Worm (Caenorhabditis elegans) whole organism, late embryonic: ENCODE results near the gene M03C11.9.
"Not testable (repeated sequence)": the region's sequence is repeated elsewhere in the genome, so short reads cannot be mapped to it uniquely, and the experiment has no call there.

Experiments
- C08G9.2 ChIP-seq: sonication (generic microtip); optimal IDR thresholded peaks from 2 replicates; lab custom pipeline; 2016; ENCODE audit warnings: mild to moderate bottlenecking, missing genetic modification characterization, moderate library complexity, missing compliant biosample characterization
- F13H6.1 ChIP-seq: sonication (generic microtip); optimal IDR thresholded peaks from 2 replicates; lab custom pipeline; 2016; ENCODE audit warnings: missing genetic modification characterization, missing compliant biosample characterization
- K09A11.1 ChIP-seq: sonication (generic microtip); optimal IDR thresholded peaks from 2 replicates; lab custom pipeline; 2017; ENCODE audit warnings: antibody characterized with exemption, mild to moderate bottlenecking, missing genetic modification characterization, missing compliant biosample characterization; ENCODE audit not compliant: insufficient read depth
- T23F11.4 ChIP-seq: fragments of 200-800 bp; sonication (Bioruptor generic); optimal IDR thresholded peaks from 2 replicates; lab custom pipeline; 2018; ENCODE audit warnings: mild to moderate bottlenecking, missing genetic modification characterization, missing compliant biosample characterization
- Y22D7AL.16 ChIP-seq: sonication (generic microtip); optimal IDR thresholded peaks from 2 replicates; lab custom pipeline; 2016; ENCODE audit warnings: missing genetic modification characterization, missing compliant biosample characterization
- ceh-14 ChIP-seq: sonication (generic microtip); optimal IDR thresholded peaks from 2 replicates; lab custom pipeline; 2016; ENCODE audit warnings: missing genotype, missing genetic modification characterization, missing compliant biosample characterization
- ceh-18 ChIP-seq: sonication (generic microtip); optimal IDR thresholded peaks from 2 replicates; lab custom pipeline; 2016; ENCODE audit warnings: missing genetic modification characterization, missing compliant biosample characterization
- ceh-22 ChIP-seq: sonication (generic microtip); optimal IDR thresholded peaks from 2 replicates; lab custom pipeline; 2017; ENCODE audit warnings: missing biosample characterization, missing genetic modification characterization
- ceh-30 ChIP-seq: fragments of 150-350 bp; optimal IDR thresholded peaks from 2 replicates; lab custom pipeline; 2014; ENCODE audit warnings: missing biosample characterization, missing genetic modification characterization
- ceh-31 ChIP-seq: sonication (generic microtip); optimal IDR thresholded peaks from 2 replicates; lab custom pipeline; 2016; ENCODE audit warnings: missing genetic modification characterization, missing compliant biosample characterization
- ceh-34 ChIP-seq: sonication (generic microtip); optimal IDR thresholded peaks from 2 replicates; lab custom pipeline; 2016; ENCODE audit warnings: mild to moderate bottlenecking, missing genetic modification characterization, missing compliant biosample characterization
- ceh-48 ChIP-seq: sonication (generic microtip); optimal IDR thresholded peaks from 2 replicates; lab custom pipeline; 2016; ENCODE audit warnings: missing genetic modification characterization, inconsistent platforms, missing compliant biosample characterization
- ceh-6 ChIP-seq: fragments of 200-800 bp; sonication (Bioruptor generic); optimal IDR thresholded peaks from 2 replicates; lab custom pipeline; 2018; ENCODE audit warnings: mild to moderate bottlenecking, missing genetic modification characterization, missing compliant biosample characterization
- che-1 ChIP-seq: sonication (generic microtip); optimal IDR thresholded peaks from 2 replicates; lab custom pipeline; 2016; ENCODE audit warnings: mild to moderate bottlenecking, missing genetic modification characterization, missing compliant biosample characterization
- dve-1 ChIP-seq: sonication (generic microtip); optimal IDR thresholded peaks from 2 replicates; lab custom pipeline; 2017; ENCODE audit warnings: antibody characterized with exemption, mild to moderate bottlenecking, missing genetic modification characterization, missing compliant biosample characterization
- elt-2 ChIP-seq: sonication (generic microtip); optimal IDR thresholded peaks from 2 replicates; lab custom pipeline; 2016; ENCODE audit warnings: missing genetic modification reagents, missing genetic modification characterization, missing compliant biosample characterization
- elt-4 ChIP-seq: sonication (generic microtip); optimal IDR thresholded peaks from 2 replicates; lab custom pipeline; 2016; ENCODE audit warnings: missing genetic modification characterization, missing compliant biosample characterization
- fax-1 ChIP-seq: sonication (generic microtip); optimal IDR thresholded peaks from 2 replicates; lab custom pipeline; 2016; ENCODE audit warnings: missing genotype, missing genetic modification characterization, missing compliant biosample characterization
- gmeb-2 ChIP-seq: sonication (generic microtip); optimal IDR thresholded peaks from 2 replicates; lab custom pipeline; 2016; ENCODE audit warnings: missing genetic modification characterization, inconsistent platforms, missing compliant biosample characterization
- hlh-13 ChIP-seq: fragments of 200-800 bp; sonication (Bioruptor generic); optimal IDR thresholded peaks from 2 replicates; lab custom pipeline; 2018; ENCODE audit warnings: mild to moderate bottlenecking, missing genetic modification characterization, missing compliant biosample characterization
- hlh-15 ChIP-seq: sonication (generic microtip); optimal IDR thresholded peaks from 2 replicates; lab custom pipeline; 2016; ENCODE audit warnings: missing genetic modification characterization, missing compliant biosample characterization
- hlh-30 ChIP-seq: sonication (generic microtip); optimal IDR thresholded peaks from 2 replicates; lab custom pipeline; 2017; ENCODE audit warnings: antibody characterized with exemption, missing genetic modification characterization, missing compliant biosample characterization; ENCODE audit not compliant: insufficient read depth
- hlh-6 ChIP-seq: sonication (generic microtip); optimal IDR thresholded peaks from 2 replicates; lab custom pipeline; 2016; ENCODE audit warnings: missing genotype, missing genetic modification characterization, missing compliant biosample characterization
- hlh-8 ChIP-seq: sonication (generic microtip); optimal IDR thresholded peaks from 2 replicates; lab custom pipeline; 2016; ENCODE audit warnings: missing genotype, missing genetic modification characterization, missing compliant biosample characterization
- lim-6 ChIP-seq: sonication (generic microtip); optimal IDR thresholded peaks from 2 replicates; lab custom pipeline; 2016; ENCODE audit warnings: missing genetic modification characterization, missing compliant biosample characterization
- lin-11 ChIP-seq: fragments of 200-800 bp; sonication (Bioruptor generic); optimal IDR thresholded peaks from 2 replicates; lab custom pipeline; 2018; ENCODE audit warnings: mild to moderate bottlenecking, missing genetic modification characterization, missing compliant biosample characterization
- mec-3 ChIP-seq: sonication (generic microtip); optimal IDR thresholded peaks from 2 replicates; lab custom pipeline; 2016; ENCODE audit warnings: borderline replicate concordance, missing genetic modification characterization, missing compliant biosample characterization
- nfya-1 ChIP-seq: sonication (generic microtip); optimal IDR thresholded peaks from 2 replicates; lab custom pipeline; 2017; ENCODE audit warnings: missing genetic modification characterization, mild to moderate bottlenecking, missing compliant biosample characterization, antibody characterized with exemption, moderate library complexity
- nhr-232 ChIP-seq: sonication (generic microtip); optimal IDR thresholded peaks from 2 replicates; lab custom pipeline; 2016; ENCODE audit warnings: missing genetic modification characterization, missing compliant biosample characterization
- npax-4 ChIP-seq: sonication (generic microtip); optimal IDR thresholded peaks from 2 replicates; lab custom pipeline; 2016; ENCODE audit warnings: missing genetic modification characterization, missing compliant biosample characterization
- pat-9 ChIP-seq: fragments of 200-800 bp; sonication (Bioruptor generic); optimal IDR thresholded peaks from 2 replicates; lab custom pipeline; 2018; ENCODE audit warnings: mild to moderate bottlenecking, missing genetic modification characterization, moderate library complexity, missing compliant biosample characterization
- pha-2 ChIP-seq: sonication (generic microtip); optimal IDR thresholded peaks from 2 replicates; lab custom pipeline; 2017; ENCODE audit warnings: mild to moderate bottlenecking, missing genetic modification characterization, missing compliant biosample characterization
- pha-4 ChIP-seq: fragments of 150-350 bp; optimal IDR thresholded peaks from 2 replicates; lab custom pipeline; 2018; ENCODE audit warnings: missing biosample characterization, missing genetic modification reagents, missing genetic modification characterization
- pqm-1 ChIP-seq: sonication (generic microtip); optimal IDR thresholded peaks from 2 replicates; lab custom pipeline; 2016; ENCODE audit warnings: missing genetic modification characterization, missing compliant biosample characterization
- ref-2 ChIP-seq: sonication (generic microtip); optimal IDR thresholded peaks from 2 replicates; lab custom pipeline; 2016; ENCODE audit warnings: missing genetic modification characterization, missing compliant biosample characterization
- rnt-1 ChIP-seq: sonication (generic microtip); optimal IDR thresholded peaks from 2 replicates; lab custom pipeline; 2016; ENCODE audit warnings: missing genetic modification characterization, missing compliant biosample characterization
- sox-4 ChIP-seq: sonication (generic microtip); optimal IDR thresholded peaks from 2 replicates; lab custom pipeline; 2017; ENCODE audit warnings: mild to moderate bottlenecking, missing genetic modification characterization, inconsistent platforms, missing compliant biosample characterization
- tbx-2 ChIP-seq: sonication (generic microtip); optimal IDR thresholded peaks from 2 replicates; lab custom pipeline; 2016; ENCODE audit warnings: missing genetic modification characterization, missing compliant biosample characterization
- ttx-3 ChIP-seq: sonication (generic microtip); optimal IDR thresholded peaks from 2 replicates; lab custom pipeline; 2016; ENCODE audit warnings: missing genetic modification reagents, missing genetic modification characterization, missing compliant biosample characterization
- unc-3 ChIP-seq, 2 experiments: fragments of 200-800 bp in 1 of 2; sonication (Bioruptor generic) in 1 of 2; sonication (generic microtip) in 1 of 2; conservative IDR thresholded peaks in 1 of 2; optimal IDR thresholded peaks in 1 of 2; 2 replicates each; pipeline versions ENCODE4 v1.3.6 to Lab custom; 2016 to 2022; ENCODE audit warnings: missing compliant biosample characterization in 2 of 2, missing genetic modification characterization in 2 of 2, missing genetic modification reagents in 1 of 2
- unc-42 ChIP-seq: sonication (generic microtip); optimal IDR thresholded peaks from 2 replicates; lab custom pipeline; 2016; ENCODE audit warnings: missing genotype, missing genetic modification characterization, missing compliant biosample characterization
- unc-86 ChIP-seq: sonication (generic microtip); optimal IDR thresholded peaks from 2 replicates; lab custom pipeline; 2016; ENCODE audit warnings: missing genetic modification characterization, missing compliant biosample characterization
- ztf-16 ChIP-seq: sonication (generic microtip); optimal IDR thresholded peaks from 2 replicates; lab custom pipeline; 2017; ENCODE audit warnings: missing genetic modification characterization, missing compliant biosample characterization

The M03C11.9 gene

ce11 chrIII:10391628-10392027 lies at the start of gene M03C11.9:
Gene M03C11.9 (minus strand): TSS chrIII:10391728.
- TF ChIP-seq ztf-16 (tag; lab: Kevin White, UChicago) (no peak), Y22D7AL.16 (no peak), npax-4 (tag; lab: Kevin White, UChicago) (no peak), mec-3 (tag; lab: Kevin White, UChicago) (no peak)

ce11 chrIII:10438780-10439179 lies 47.3 kb upstream of the M03C11.9 start, which contains the start of gene H04D03.6:
Gene H04D03.6 (minus strand): TSS chrIII:10438880.
- not testable (repeated sequence) for TF ChIP-seq hlh-30 (tag; lab: Kevin White, UChicago); ceh-30 (tag; lab: Kevin White, UChicago); fax-1

- TF ChIP-seq ceh-31 (tag; lab: Kevin White, UChicago) (peak; percentile 87), F13H6.1 (tag; lab: Kevin White, UChicago) (peak; percentile 49), tbx-2 (tag; lab: Kevin White, UChicago) (peak; percentile 58), ceh-34 (peak; percentile 50), unc-42 (tag; lab: Kevin White, UChicago) (peak; percentile 99), C08G9.2 (peak; percentile 40), ceh-14 (peak; percentile 97), lim-6 (tag; lab: Kevin White, UChicago) (peak; percentile 83), unc-3 (GFP tag; conservative IDR thresholded peaks at IDR 0.05; lab: Robert Waterston, UW) (0 out of 2 replicates have a peak, but pooled peaks have one; percentile 15), unc-86 (peak; percentile 23), nfya-1 (peak; percentile 4), ref-2 (peak; percentile 36), pqm-1 (peak; percentile 48), ceh-18 (tag; lab: Kevin White, UChicago) (peak; percentile 40), fax-1 (peak; percentile 31), elt-2 (peak; percentile 14)
- not testable (repeated sequence) for TF ChIP-seq unc-3 (tag; optimal IDR thresholded peaks at IDR 0.05; lab: Kevin White, UChicago)
These were observed 44.7 kb upstream of the M03C11.9 start, which contains the start of the genes smrd-1 and enu-3.1 for ce11 chrIII:10435938-10436842. Gene smrd-1 (minus strand): TSS chrIII:10435988. Gene enu-3.1 (plus strand): TSS chrIII:10436276.

- TF ChIP-seq pha-4 (tag; lab: Kevin White, UChicago): no peak
- TF ChIP-seq K09A11.1: no peak
- peak; percentile 49 for TF ChIP-seq sox-4 (tag; lab: Kevin White, UChicago)
- peak; percentile 38 for TF ChIP-seq gmeb-2
- TF ChIP-seq hlh-8 (tag; lab: Kevin White, UChicago): peak; percentile 28
- TF ChIP-seq hlh-15 (tag; lab: Kevin White, UChicago): no peak
- peak; percentile 2 for TF ChIP-seq unc-42 (tag; lab: Kevin White, UChicago)
- TF ChIP-seq tbx-2 (tag; lab: Kevin White, UChicago): peak; percentile 73
- peak; percentile 43 for TF ChIP-seq ceh-48 (tag; lab: Kevin White, UChicago)
- no peak for TF ChIP-seq hlh-13 (GFP tag; lab: Kevin White, UChicago)
- peak; percentile 63 for TF ChIP-seq rnt-1 (tag; lab: Kevin White, UChicago)
- TF ChIP-seq hlh-6: peak; percentile 29
- peak; percentile 41 for TF ChIP-seq nhr-232 (tag; lab: Kevin White, UChicago)
- TF ChIP-seq ceh-31 (tag; lab: Kevin White, UChicago): peak; percentile 45
- peak; percentile 56 for TF ChIP-seq ttx-3 (tag; lab: Kevin White, UChicago)
- peak; percentile 73 for TF ChIP-seq pha-2 (tag; lab: Kevin White, UChicago)
- TF ChIP-seq elt-2: no peak
- TF ChIP-seq che-1 (tag; lab: Kevin White, UChicago): peak; percentile 64
- TF ChIP-seq pat-9 (tag; lab: Kevin White, UChicago): peak; percentile 67
- no peak for TF ChIP-seq dve-1 (tag; lab: Kevin White, UChicago)
- no peak for TF ChIP-seq elt-4 (tag; lab: Kevin White, UChicago)
- TF ChIP-seq T23F11.4 (GFP tag; lab: Kevin White, UChicago): peak; percentile 27
- TF ChIP-seq npax-4 (tag; lab: Kevin White, UChicago): no peak
- peak; percentile 51 for TF ChIP-seq ceh-6 (GFP tag; lab: Kevin White, UChicago)
- TF ChIP-seq ceh-22 (tag; lab: Kevin White, UChicago): no peak
- no peak for TF ChIP-seq unc-3 (GFP tag; conservative IDR thresholded peaks at IDR 0.05; lab: Robert Waterston, UW)
- no peak for TF ChIP-seq unc-3 (tag; optimal IDR thresholded peaks at IDR 0.05; lab: Kevin White, UChicago)
- peak; percentile 68 for TF ChIP-seq pqm-1
- TF ChIP-seq lin-11 (tag; lab: Kevin White, UChicago): peak; percentile 34
- TF ChIP-seq C08G9.2: peak; percentile 54
These were observed 40.6 kb upstream of the M03C11.9 start for ce11 chrIII:10432104-10432503.
